Worm (Caenorhabditis elegans) whole organism, dauer: ENCODE measurements around the gene F42C5.6.

Experiments
- unc-62 ChIP-seq: sonication (generic microtip); optimal IDR thresholded peaks from 2 replicates; lab custom pipeline; 2017; ENCODE audit warnings: missing biosample characterization, missing genetic modification reagents, missing genetic modification characterization

The F42C5.6 gene

DNA sequence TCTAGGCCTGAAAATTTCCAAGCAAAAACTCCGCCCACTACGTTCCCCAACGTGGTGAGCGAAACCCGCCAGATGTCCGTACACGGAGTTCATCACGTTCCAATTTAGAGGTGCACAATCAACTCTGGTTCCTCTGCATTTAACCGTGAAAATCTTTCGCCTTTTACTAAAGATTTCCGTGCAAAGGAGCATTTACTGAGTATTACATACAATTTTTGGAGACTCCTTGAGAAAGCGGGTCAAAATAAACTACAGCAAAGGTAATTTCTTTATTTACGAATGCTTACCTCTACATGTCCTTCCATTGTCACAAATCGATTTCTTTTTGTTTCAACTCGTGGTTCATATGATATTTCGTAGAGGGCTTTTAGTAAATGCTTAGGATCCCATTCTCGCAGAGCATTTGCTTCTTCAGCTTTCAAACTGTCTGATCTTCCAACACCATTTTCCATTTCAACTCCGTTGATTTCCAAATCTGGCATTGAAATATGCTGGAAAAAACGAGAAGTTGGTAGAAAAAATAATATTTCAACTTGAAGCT is 7.8 kb upstream of the F42C5.6 start, which contains the start of gene F42C5.9:
F42C5.9 (minus strand) TSS at position 491 of the 541 bp plus-strand sequence.
- TF ChIP-seq unc-62 (GFP tag; lab: Kevin White, UChicago): no peak

DNA sequence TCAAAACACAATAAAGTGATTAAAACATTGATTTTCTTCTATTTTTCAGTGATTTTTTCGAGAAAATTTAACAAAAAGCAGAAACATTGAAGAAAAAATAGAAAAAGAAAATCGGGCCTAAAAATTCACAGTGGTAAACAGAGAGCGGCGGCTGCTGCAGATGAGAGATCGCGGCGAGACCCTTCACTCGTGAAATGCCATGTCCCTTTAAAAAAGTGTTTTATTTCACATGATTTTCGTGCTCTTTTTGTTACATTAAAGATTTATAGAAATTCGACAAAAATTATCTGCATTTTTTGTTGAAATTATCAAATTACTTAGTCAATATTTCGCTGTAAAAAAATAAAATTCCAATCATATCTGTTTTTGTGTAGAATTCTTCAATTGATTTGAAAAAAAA is 5.1 kb upstream of the F42C5.6 start:
- TF ChIP-seq unc-62 (GFP tag; lab: Kevin White, UChicago): no peak

DNA sequence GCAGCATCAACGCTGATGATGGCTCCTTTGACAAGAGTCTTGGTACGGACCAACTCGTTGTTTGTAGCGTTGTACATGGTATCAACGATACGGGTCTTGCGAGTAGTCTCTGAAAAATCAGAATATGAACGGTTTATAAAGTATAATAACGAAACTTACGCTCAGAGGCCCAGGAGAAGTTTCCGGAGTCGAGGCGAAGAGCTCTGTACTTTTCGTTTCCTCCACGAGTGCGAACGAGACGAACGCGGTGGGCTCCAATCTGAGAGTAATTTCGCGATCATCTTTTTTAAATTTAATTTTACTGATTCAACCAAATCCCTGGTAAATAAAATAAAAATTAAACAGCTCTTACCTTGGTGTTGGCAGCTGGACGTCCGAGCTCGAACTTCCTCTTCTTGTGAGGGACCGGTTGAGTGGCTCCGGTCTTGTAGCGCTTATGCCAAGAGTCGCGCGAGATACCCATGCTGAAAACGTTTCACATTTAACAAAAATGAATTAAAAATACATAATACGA is 4.6 kb upstream of the F42C5.6 start, which contains the start of gene rps-8:
rps-8 (minus strand) TSS at position 464 of the 514 bp plus-strand sequence.
- no peak for TF ChIP-seq unc-62 (GFP tag; lab: Kevin White, UChicago)

DNA sequence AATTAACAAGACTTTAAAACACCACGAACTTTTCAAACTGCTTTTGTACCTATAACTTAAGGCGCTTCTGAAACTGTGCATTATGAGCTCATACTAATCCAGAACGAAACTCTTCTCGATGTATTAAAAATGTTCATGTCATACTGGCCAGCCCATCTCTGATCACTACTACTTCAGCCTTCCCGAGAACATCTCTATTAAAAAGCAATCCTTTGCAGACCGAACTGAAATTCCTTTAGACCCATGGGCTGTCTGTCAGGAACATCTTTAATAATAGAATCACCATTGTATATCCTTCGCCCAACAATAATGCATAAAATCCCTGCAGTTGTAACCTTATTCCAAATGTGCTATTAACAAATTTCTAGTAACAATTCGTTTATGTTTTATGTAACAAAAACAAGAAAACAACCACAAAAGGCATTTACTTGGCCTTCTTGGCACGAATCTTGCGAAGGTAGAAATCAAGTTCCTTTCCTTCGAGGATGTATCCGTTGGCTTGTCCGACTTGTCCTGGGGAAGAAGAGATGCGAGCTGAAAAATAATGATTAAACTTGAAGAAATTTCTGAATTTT is 3.8 kb upstream of the F42C5.6 start:
- TF ChIP-seq unc-62 (GFP tag; lab: Kevin White, UChicago): no peak

DNA sequence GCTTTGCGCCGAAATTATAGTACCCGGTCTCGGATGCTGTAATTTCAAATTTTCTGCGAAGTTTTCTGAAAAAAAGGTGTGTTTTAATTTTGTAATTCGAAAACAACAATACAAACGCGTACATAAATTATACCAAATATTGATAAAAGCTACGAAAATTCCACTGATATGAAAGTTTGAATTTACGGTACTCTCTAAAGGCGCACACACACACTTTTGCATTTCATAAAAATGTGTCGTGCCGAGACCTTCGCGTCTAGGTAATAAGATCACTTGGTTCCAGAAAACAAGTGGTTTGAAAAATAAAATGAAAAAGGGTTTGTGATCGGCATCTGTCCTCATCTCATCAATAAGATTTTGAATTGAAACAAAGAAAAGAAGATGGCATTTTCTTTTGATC is 2.0 kb upstream of the F42C5.6 start:
- no peak for TF ChIP-seq unc-62 (GFP tag; lab: Kevin White, UChicago)

DNA sequence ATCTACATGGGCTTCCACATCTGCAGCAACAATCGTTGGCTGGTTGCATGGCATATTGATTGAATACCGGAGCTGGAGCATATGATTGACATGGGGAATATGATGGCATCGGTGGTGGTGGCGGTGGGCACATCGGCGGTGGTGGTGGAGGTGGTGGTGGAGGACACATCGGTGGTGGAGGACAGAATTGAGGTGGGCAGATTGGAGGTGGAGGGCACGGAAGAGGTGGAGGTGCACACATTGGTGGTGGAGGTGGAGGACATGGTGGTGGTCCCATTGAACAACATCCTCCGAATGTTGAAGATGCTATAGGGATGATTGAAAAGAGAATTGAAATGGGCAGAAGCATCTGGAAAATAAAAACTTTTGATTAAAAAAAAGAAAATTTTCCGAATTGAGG is 1.5 kb upstream of the F42C5.6 start, which contains the start of gene grl-4:
grl-4 (minus strand) TSS at position 351 of the 400 bp plus-strand sequence.
- no peak for TF ChIP-seq unc-62 (GFP tag; lab: Kevin White, UChicago)

DNA sequence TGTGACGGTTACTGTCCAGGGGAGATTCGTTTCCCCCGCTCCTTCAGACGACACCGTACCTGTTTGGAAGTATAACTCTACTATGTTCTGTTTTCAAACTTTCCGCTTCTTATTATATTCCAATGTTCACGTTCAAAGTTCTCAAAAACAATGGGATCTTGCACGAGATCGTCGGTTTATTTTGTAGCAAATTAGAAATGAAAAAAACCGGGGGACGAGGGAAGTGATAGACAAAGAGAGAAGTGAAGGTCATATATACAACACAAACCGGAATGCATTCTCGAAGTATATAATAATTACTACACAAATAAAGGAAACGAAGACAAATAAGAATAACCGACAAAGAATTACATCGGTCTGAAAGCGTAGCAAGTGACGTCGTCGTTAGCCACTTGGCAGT is 804 bp upstream of the F42C5.6 start:
- no peak for TF ChIP-seq unc-62 (GFP tag; lab: Kevin White, UChicago)

DNA sequence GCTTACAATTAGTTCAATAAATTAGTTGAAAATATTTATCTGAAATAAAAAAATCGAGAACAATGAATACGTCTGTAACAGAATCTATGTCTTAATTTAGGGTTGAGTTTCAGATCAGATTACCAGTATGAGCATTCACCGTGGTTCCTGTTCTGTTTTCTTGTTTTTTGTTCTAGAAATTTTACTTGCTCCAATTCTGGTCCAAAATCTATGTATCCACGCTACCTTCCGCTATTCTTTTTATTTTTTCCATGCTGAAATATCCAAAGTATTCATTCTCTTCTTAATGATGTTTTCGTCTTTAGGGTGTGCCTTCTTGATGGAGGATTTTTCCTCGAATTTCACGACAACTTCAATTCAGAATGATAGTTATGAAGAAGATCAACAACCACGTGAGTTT is 3.5 kb downstream of the F42C5.6 start, which contains the start of gene npr-27:
npr-27 (plus strand) TSS at position 301 of the 400 bp plus-strand sequence.
- TF ChIP-seq unc-62 (GFP tag; lab: Kevin White, UChicago): no peak

DNA sequence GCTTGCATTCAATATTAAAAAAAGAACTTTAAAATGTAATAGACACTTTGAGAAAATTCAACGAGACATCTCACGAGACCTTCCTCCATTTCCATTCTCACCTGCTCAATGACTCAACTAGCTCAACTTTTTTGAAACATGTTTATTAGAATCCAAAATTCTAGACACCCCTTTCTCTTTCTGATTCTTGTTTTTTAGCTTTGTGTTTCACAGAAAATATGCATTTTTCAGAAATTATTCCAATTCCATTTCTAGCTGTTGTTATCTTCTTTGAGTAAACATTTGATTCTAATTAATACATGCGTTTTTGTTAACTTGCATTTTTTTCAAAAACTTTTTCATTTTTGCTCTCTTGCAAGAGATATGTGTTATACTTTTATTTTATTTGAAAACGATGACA is 7.4 kb downstream of the F42C5.6 start:
- TF ChIP-seq unc-62 (GFP tag; lab: Kevin White, UChicago): no peak

DNA sequence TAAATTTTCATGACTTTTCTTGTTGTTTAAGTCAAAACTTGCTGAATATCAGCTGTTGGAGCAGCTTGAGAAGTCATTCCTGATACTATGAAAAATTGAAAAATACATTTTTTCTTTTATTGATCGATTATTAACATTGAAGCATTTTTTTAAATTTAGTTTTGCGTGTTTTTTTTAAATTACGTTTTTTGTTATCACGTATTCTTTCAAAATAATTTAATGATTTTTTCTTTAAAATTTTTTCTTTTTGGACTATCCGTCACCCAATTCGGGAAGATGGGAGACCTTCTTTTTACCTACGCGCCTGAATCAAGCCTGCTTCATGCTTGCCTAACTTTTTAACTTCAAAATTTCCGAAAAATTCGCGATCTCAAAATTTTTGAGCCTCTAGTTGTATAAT is 14.8 kb downstream of the F42C5.6 start, which contains the start of gene F42C5.5:
F42C5.5 (minus strand) TSS at position 101 of the 400 bp plus-strand sequence.
- no peak for TF ChIP-seq unc-62 (GFP tag; lab: Kevin White, UChicago)

DNA sequence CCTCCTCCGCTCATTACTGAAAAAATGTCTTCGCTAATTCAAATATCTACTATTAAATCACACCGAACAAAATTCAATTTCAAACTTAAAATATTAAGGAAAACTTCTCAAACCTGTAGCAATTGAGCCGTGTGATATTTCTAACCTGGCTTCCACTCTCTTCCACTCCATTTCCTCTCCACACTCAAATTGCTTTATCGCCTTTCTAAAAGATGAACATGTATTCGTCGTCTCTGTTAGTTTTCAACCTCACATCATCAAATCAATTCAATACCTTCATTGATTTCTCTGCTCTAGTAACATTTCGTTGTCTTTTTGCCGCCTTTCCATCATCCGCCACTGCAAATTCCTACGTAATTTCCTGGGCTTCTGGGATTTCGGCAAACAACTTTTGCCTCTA is 16.9 kb downstream of the F42C5.6 start, which contains the start of gene F42C5.4:
F42C5.4 (minus strand) TSS at position 171 of the 400 bp plus-strand sequence.
- no peak for TF ChIP-seq unc-62 (GFP tag; lab: Kevin White, UChicago)

DNA sequence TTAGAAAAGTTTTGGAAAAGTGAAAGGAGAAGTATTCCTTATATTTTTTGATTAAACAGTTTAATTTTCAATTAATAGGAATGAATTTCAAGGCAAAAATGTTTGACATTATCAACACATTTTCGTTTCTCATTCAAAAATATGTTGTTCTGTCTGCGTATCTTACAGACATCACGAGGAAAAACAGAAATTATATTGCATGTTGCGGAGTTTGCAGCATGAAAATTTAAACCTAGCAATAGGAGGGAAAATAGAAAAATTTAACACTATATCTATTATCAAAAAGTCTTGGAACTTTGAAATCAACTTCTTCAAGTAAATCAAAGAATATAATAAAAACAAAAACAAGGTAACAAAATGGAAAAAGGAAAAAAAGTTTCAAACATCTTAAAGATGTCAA is 17.8 kb downstream of the F42C5.6 start:
- TF ChIP-seq unc-62 (GFP tag; lab: Kevin White, UChicago): no peak

DNA sequence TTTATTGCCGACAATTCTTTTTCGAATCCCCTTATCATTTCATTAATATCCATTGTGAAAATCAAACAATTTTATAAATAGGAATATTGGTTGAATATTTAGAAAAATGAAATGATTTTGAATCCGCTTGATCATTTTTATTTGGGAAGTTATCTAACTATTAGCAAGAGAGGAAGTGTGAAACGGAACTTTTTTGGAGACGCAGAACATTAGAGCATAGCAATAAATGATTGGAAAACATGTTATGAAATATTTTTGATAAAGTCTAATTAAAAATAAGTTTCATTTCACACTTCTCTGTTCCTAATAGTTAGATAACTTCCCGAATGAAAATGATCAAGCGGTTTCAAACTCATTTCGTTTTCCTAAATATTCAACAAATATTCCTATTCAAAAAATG is 21.4 kb downstream of the F42C5.6 start, which contains the start of gene F42C5.3:
F42C5.3 (minus strand) TSS at position 101 of the 400 bp plus-strand sequence.
- no peak for TF ChIP-seq unc-62 (GFP tag; lab: Kevin White, UChicago)

DNA sequence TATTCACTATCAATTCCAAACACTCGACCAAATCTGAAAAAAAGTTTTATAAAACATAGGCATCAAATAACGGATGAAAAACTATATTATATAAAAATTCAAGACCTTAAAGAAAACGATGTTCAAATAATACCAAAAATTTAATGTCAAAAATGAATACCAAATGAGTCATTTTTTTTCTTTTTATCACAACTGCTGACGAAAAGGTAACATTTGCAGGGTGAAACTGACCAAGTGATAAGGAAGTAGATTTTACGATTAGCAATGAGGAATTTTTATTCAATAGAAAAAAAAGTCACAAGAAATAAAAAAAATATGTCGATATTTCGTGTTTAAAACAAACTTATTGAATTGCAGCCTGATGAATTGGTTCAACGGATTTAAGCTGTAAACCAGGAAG is 23.0 kb downstream of the F42C5.6 start, which contains the start of gene C06E4.8:
C06E4.8 (minus strand) TSS at position 37 of the 400 bp plus-strand sequence.
- no peak for TF ChIP-seq unc-62 (GFP tag; lab: Kevin White, UChicago)

DNA sequence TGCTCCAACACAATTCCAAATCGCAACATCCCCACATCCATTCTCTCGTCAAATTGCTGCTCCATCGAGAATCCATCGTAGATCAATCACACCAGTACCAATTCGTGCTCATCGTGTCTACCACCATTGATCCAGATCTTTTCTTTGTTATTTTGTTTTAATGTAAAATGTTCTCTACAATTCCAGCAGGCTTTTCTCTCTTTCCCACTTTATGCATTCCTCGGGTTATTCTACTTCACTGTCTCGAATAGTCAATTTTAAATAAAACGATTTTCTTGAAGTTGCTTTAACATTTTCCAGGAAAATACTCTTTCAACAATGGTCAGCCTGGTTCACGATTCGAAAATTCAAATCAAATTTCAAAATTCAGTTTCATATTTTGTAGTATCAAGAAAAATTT is 25.9 kb downstream of the F42C5.6 start, which contains the start of gene C06E4.1:
C06E4.1 (plus strand) TSS at position 301 of the 400 bp plus-strand sequence.
- TF ChIP-seq unc-62 (GFP tag; lab: Kevin White, UChicago): no peak

DNA sequence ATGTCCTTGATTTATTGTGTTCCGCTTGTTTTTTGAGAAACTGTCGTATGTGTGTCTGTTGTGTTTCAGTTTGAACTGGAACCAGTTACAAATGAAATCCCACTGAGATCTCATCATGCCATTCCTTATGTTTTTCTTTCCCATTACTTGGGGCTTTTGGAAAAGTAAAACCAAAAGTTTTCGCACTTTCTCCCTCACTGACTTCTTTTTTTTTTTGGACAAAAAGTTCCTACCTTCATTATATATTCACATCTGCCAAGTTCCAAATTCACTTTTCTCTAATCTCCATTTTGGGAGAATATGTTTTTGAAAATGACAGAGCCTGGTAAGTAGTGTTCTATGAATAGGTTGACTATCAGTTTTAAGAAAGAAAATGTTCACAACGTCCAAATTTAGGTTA is 32.2 kb downstream of the F42C5.6 start, which contains the start of gene C06E4.2:
C06E4.2 (plus strand) TSS at position 301 of the 400 bp plus-strand sequence.
- TF ChIP-seq unc-62 (GFP tag; lab: Kevin White, UChicago): no peak
